Worm (Caenorhabditis elegans) whole organism, mixed stage, embryonic: ENCODE results near the gene phat-8.

Source experiments
- elt-1 ChIP-seq: sonication (generic microtip); optimal IDR thresholded peaks from 2 replicates; lab custom pipeline; 2017; ENCODE audit warnings: missing genetic modification characterization, mild to moderate bottlenecking, missing compliant biosample characterization, antibody characterized with exemption, moderate library complexity, borderline replicate concordance; ENCODE audit not compliant: insufficient read depth
- elt-3 ChIP-seq: fragments of 150-350 bp; optimal IDR thresholded peaks from 2 replicates; lab custom pipeline; 2014; ENCODE audit warnings: missing biosample characterization, missing genetic modification characterization
- ham-2 ChIP-seq: fragments of 200-800 bp; sonication (Bioruptor generic); optimal IDR thresholded peaks from 2 replicates; lab custom pipeline; 2018; ENCODE audit warnings: mild to moderate bottlenecking, missing genetic modification characterization, missing compliant biosample characterization
- mep-1 ChIP-seq: fragments of 150-350 bp; optimal IDR thresholded peaks from 2 replicates; lab custom pipeline; 2017; ENCODE audit warnings: missing biosample characterization, missing genetic modification reagents, missing genetic modification characterization, inconsistent platforms
- nhr-12 ChIP-seq: fragments of 150-350 bp; optimal IDR thresholded peaks from 2 replicates; lab custom pipeline; 2014; ENCODE audit warnings: missing biosample characterization, missing genetic modification characterization
- nhr-237 ChIP-seq: fragments of 150-350 bp; optimal IDR thresholded peaks from 2 replicates; lab custom pipeline; 2014; ENCODE audit warnings: missing biosample characterization, missing genetic modification characterization
- unc-39 ChIP-seq: fragments of 150-350 bp; optimal IDR thresholded peaks from 2 replicates; lab custom pipeline; 2014; ENCODE audit warnings: missing biosample characterization, missing genetic modification characterization
- unc-62 ChIP-seq: fragments of 150-350 bp; optimal IDR thresholded peaks from 2 replicates; lab custom pipeline; 2014; ENCODE audit warnings: missing biosample characterization, missing genetic modification reagents, missing genetic modification characterization
- zip-8 ChIP-seq: fragments of 150-350 bp; optimal IDR thresholded peaks from 2 replicates; lab custom pipeline; 2014; ENCODE audit warnings: missing biosample characterization, missing genetic modification characterization
- ztf-11 ChIP-seq: fragments of 150-350 bp; optimal IDR thresholded peaks from 2 replicates; lab custom pipeline; 2014; ENCODE audit warnings: missing biosample characterization, missing genetic modification characterization

ce11 chrII:12425644-12426222 lies 45.9 kb upstream of the phat-8 start, which contains the start of gene daf-22:
- no peak for TF ChIP-seq ztf-11
- no peak for TF ChIP-seq mep-1 (tag; lab: Kevin White, UChicago)
- TF ChIP-seq zip-8: no peak
- no peak for TF ChIP-seq unc-39
- TF ChIP-seq unc-62: no peak
- TF ChIP-seq ham-2 (GFP tag; lab: Kevin White, UChicago): no peak
- no peak for TF ChIP-seq elt-1 (tag; lab: Kevin White, UChicago)
- TF ChIP-seq elt-3 (tag; lab: Kevin White, UChicago): no peak
- TF ChIP-seq nhr-12 (tag; lab: Kevin White, UChicago): no peak
- no peak for TF ChIP-seq nhr-237 (tag; lab: Kevin White, UChicago)
